Fruit fly (Drosophila melanogaster) whole organism, embryonic: ENCODE results near the gene CG14650.

Experiments used
- Ada2b ChIP-seq: fragments of 200-800 bp; sonication (Bioruptor generic); IDR thresholded peaks from 2 replicates; pipeline ENCODE4 v1.3.6; 2022; ENCODE audit warnings: missing biosample characterization, missing genetic modification characterization
- CG10147 ChIP-seq: fragments of 200-800 bp; sonication (Bioruptor generic); optimal IDR thresholded peaks from 2 replicates; lab custom pipeline; 2019; ENCODE audit warnings: missing biosample characterization, mild to moderate bottlenecking, missing genetic modification characterization, moderate library complexity
- CG1024 ChIP-seq: fragments of 200-800 bp; sonication (Bioruptor generic); IDR thresholded peaks from 2 replicates; pipeline ENCODE4 v1.3.6; 2022; ENCODE audit warnings: missing biosample characterization, missing genetic modification characterization
- CG10274 ChIP-seq: fragments of 200-800 bp; sonication (Bioruptor generic); optimal IDR thresholded peaks from 3 replicates; lab custom pipeline; 2017; ENCODE audit warnings: missing biosample characterization, mild to moderate bottlenecking, missing genetic modification characterization
- CG10321 ChIP-seq: fragments of 200-800 bp; sonication (Bioruptor generic); IDR thresholded peaks from 2 replicates; pipeline ENCODE4 v1.3.6; 2022; ENCODE audit warnings: missing biosample characterization, missing genetic modification characterization
- CG10565 ChIP-seq: fragments of 200-800 bp; sonication (Bioruptor generic); optimal IDR thresholded peaks from 3 replicates; lab custom pipeline; 2016; ENCODE audit warnings: missing biosample characterization, mild to moderate bottlenecking, missing genetic modification characterization
- CG10654 ChIP-seq: fragments of 200-800 bp; sonication (Bioruptor generic); optimal IDR thresholded peaks from 2 replicates; lab custom pipeline; 2016; ENCODE audit warnings: missing biosample characterization, missing genetic modification characterization
- CG11696 ChIP-seq: fragments of 200-800 bp; sonication (Bioruptor generic); IDR thresholded peaks from 2 replicates; pipeline ENCODE4 v1.3.6; 2022; ENCODE audit warnings: missing biosample characterization, missing genetic modification characterization
- CG12219 ChIP-seq: fragments of 200-800 bp; sonication (Bioruptor generic); optimal IDR thresholded peaks from 3 replicates; lab custom pipeline; 2018; ENCODE audit warnings: missing biosample characterization, mild to moderate bottlenecking, missing genetic modification characterization
- CG12236 ChIP-seq: fragments of 200-800 bp; sonication (Bioruptor generic); optimal IDR thresholded peaks from 2 replicates; lab custom pipeline; 2016; ENCODE audit warnings: missing biosample characterization, missing genetic modification characterization
- CG12299 ChIP-seq: fragments of 200-800 bp; sonication (Bioruptor generic); optimal IDR thresholded peaks from 2 replicates; lab custom pipeline; 2018; ENCODE audit warnings: missing biosample characterization, mild to moderate bottlenecking, missing genetic modification characterization
- CG1233 ChIP-seq: fragments of 200-800 bp; sonication (Bioruptor generic); optimal IDR thresholded peaks from 4 replicates; lab custom pipeline; 2018; ENCODE audit warnings: missing biosample characterization, mild to moderate bottlenecking, missing genetic modification characterization
- CG15479 ChIP-seq: fragments of 200-800 bp; sonication (Bioruptor generic); optimal IDR thresholded peaks from 3 replicates; lab custom pipeline; 2019; ENCODE audit warnings: missing biosample characterization, mild to moderate bottlenecking, missing genetic modification characterization, moderate library complexity
- CG2129 ChIP-seq: fragments of 200-800 bp; sonication (Bioruptor generic); IDR thresholded peaks from 2 replicates; pipeline ENCODE4 v1.3.6; 2022; ENCODE audit warnings: missing biosample characterization, missing genetic modification characterization; ENCODE audit not compliant: partially characterized antibody
- CG2202 ChIP-seq: fragments of 200-800 bp; sonication (Bioruptor generic); optimal IDR thresholded peaks from 2 replicates; lab custom pipeline; 2018; ENCODE audit warnings: missing biosample characterization, mild to moderate bottlenecking, missing genetic modification characterization
- CG2875 ChIP-seq: fragments of 200-800 bp; sonication (Bioruptor generic); optimal IDR thresholded peaks from 2 replicates; lab custom pipeline; 2017; ENCODE audit warnings: missing biosample characterization, mild to moderate bottlenecking, missing genetic modification characterization, missing genetic modification reagents
- CG32532 ChIP-seq: fragments of 200-800 bp; sonication (Bioruptor generic); IDR thresholded peaks from 2 replicates; pipeline ENCODE4 v1.3.6; 2022; ENCODE audit warnings: missing biosample characterization, missing genetic modification characterization
- CG3281 ChIP-seq: fragments of 200-800 bp; sonication (Bioruptor generic); optimal IDR thresholded peaks from 3 replicates; lab custom pipeline; 2017; ENCODE audit warnings: missing biosample characterization, mild to moderate bottlenecking, missing genetic modification characterization
- CG42726 ChIP-seq: fragments of 200-800 bp; sonication (Bioruptor generic); IDR thresholded peaks from 2 replicates; pipeline ENCODE4 v1.3.6; 2022; ENCODE audit warnings: missing biosample characterization, missing genetic modification characterization; ENCODE audit not compliant: partially characterized antibody
- CG6272 ChIP-seq: fragments of 200-800 bp; sonication (Bioruptor generic); IDR thresholded peaks from 2 replicates; pipeline ENCODE4 v1.3.6; 2022; ENCODE audit warnings: missing biosample characterization, missing genetic modification characterization
- CG6791 ChIP-seq: fragments of 200-800 bp; sonication (Bioruptor generic); IDR thresholded peaks from 3 replicates; pipeline ENCODE4 v1.3.6; 2022; ENCODE audit warnings: missing biosample characterization, missing genetic modification characterization; ENCODE audit not compliant: partially characterized antibody
- CG8478 ChIP-seq: fragments of >200 bp; optimal IDR thresholded peaks from 2 replicates; lab custom pipeline; 2018
- CG9609 ChIP-seq: fragments of 200-800 bp; sonication (Bioruptor generic); optimal IDR thresholded peaks from 3 replicates; lab custom pipeline; 2016; ENCODE audit warnings: missing biosample characterization, missing genetic modification characterization
- CTCF ChIP-seq: fragments of 200-800 bp; sonication (Bioruptor generic); optimal IDR thresholded peaks from 2 replicates; lab custom pipeline; 2017; ENCODE audit warnings: missing biosample characterization, mild to moderate bottlenecking, missing genetic modification characterization, moderate library complexity
- CoRest ChIP-seq: fragments of 200-800 bp; sonication (Bioruptor generic); optimal IDR thresholded peaks from 3 replicates; lab custom pipeline; 2018; ENCODE audit warnings: missing biosample characterization, mild to moderate bottlenecking, missing genetic modification characterization, moderate library complexity
- Doc3 ChIP-seq: fragments of 200-800 bp; sonication (Bioruptor generic); IDR thresholded peaks from 3 replicates; pipeline ENCODE4 v1.3.6; 2022; ENCODE audit warnings: missing biosample characterization, missing genetic modification characterization; ENCODE audit not compliant: partially characterized antibody
- Dref ChIP-seq: fragments of 200-800 bp; sonication (Bioruptor generic); IDR thresholded peaks from 2 replicates; pipeline ENCODE4 v1.3.6; 2022; ENCODE audit warnings: missing biosample characterization, missing genetic modification characterization
- Kr ChIP-seq: fragments of 200-800 bp; sonication (Bioruptor generic); optimal IDR thresholded peaks from 2 replicates; lab custom pipeline; 2017; ENCODE audit warnings: missing biosample characterization, mild to moderate bottlenecking, missing genetic modification characterization
- MTF-1 ChIP-seq: fragments of 200-800 bp; sonication (Bioruptor generic); optimal IDR thresholded peaks from 2 replicates; lab custom pipeline; 2018; ENCODE audit warnings: missing biosample characterization, mild to moderate bottlenecking, missing genetic modification characterization, borderline replicate concordance
- Mad ChIP-seq: fragments of 200-800 bp; sonication (Bioruptor generic); optimal IDR thresholded peaks from 2 replicates; lab custom pipeline; 2016; ENCODE audit warnings: missing biosample characterization, missing genetic modification characterization
- Stat92E ChIP-seq, 3 experiments: fragments of >200 bp in 2 of 3; fragments of 200-800 bp in 1 of 3; sonication (Bioruptor generic) in 1 of 3; optimal IDR thresholded peaks; 2 replicates each; lab custom pipeline; 2017 to 2019; ENCODE audit warnings: missing biosample characterization in 3 of 3, missing genetic modification characterization in 3 of 3, mild to moderate bottlenecking in 1 of 3, moderate library complexity in 1 of 3
- YL-1 ChIP-seq: fragments of 200-800 bp; sonication (Bioruptor generic); optimal IDR thresholded peaks from 3 replicates; lab custom pipeline; 2017; ENCODE audit warnings: missing biosample characterization, mild to moderate bottlenecking, missing genetic modification characterization
- bcd ChIP-seq: fragments of 200-800 bp; sonication (Bioruptor generic); optimal IDR thresholded peaks from 2 replicates; lab custom pipeline; 2017; ENCODE audit warnings: missing biosample characterization, mild to moderate bottlenecking, missing genetic modification characterization
- cato ChIP-seq: fragments of 200-800 bp; sonication (Bioruptor generic); optimal IDR thresholded peaks from 2 replicates; lab custom pipeline; 2016; ENCODE audit warnings: missing biosample characterization, missing genetic modification characterization, borderline replicate concordance
- chn ChIP-seq: fragments of 200-800 bp; sonication (Bioruptor generic); optimal IDR thresholded peaks from 2 replicates; lab custom pipeline; 2016; ENCODE audit warnings: missing biosample characterization, missing genetic modification characterization
- crol ChIP-seq: fragments of 200-800 bp; sonication (Bioruptor generic); IDR thresholded peaks from 2 replicates; pipeline ENCODE4 v1.3.6; 2022; ENCODE audit warnings: missing biosample characterization, missing genetic modification characterization
- dan ChIP-seq: fragments of 200-800 bp; sonication (Bioruptor generic); IDR thresholded peaks from 2 replicates; pipeline ENCODE4 v1.3.6; 2022; ENCODE audit warnings: missing biosample characterization, missing genetic modification characterization
- disco-r ChIP-seq: fragments of 200-800 bp; sonication (Bioruptor generic); optimal IDR thresholded peaks from 2 replicates; lab custom pipeline; 2016; ENCODE audit warnings: missing biosample characterization, missing genetic modification characterization
- dmrt11E ChIP-seq: fragments of 200-800 bp; sonication (Bioruptor generic); optimal IDR thresholded peaks from 3 replicates; lab custom pipeline; 2018; ENCODE audit warnings: missing biosample characterization, mild to moderate bottlenecking, missing genetic modification characterization, moderate library complexity
- fd3F ChIP-seq: fragments of 200-800 bp; sonication (Bioruptor generic); optimal IDR thresholded peaks from 2 replicates; lab custom pipeline; 2018; ENCODE audit warnings: missing biosample characterization, mild to moderate bottlenecking, missing genetic modification characterization, moderate library complexity
- gem ChIP-seq: fragments of 200-800 bp; sonication (Bioruptor generic); optimal IDR thresholded peaks from 2 replicates; lab custom pipeline; 2019; ENCODE audit warnings: missing biosample characterization, mild to moderate bottlenecking, missing genetic modification characterization, moderate library complexity
- grn ChIP-seq: fragments of 200-800 bp; sonication (Bioruptor generic); optimal IDR thresholded peaks from 3 replicates; lab custom pipeline; 2017; ENCODE audit warnings: missing biosample characterization, missing genetic modification characterization
- gsb-n ChIP-seq: fragments of 200-800 bp; sonication (Bioruptor generic); optimal IDR thresholded peaks from 3 replicates; lab custom pipeline; 2018; ENCODE audit warnings: missing biosample characterization, mild to moderate bottlenecking, missing genetic modification characterization
- hkb ChIP-seq, 2 experiments: fragments of 200-800 bp in 1 of 2; fragments of >200 bp in 1 of 2; sonication (Bioruptor generic) in 1 of 2; IDR thresholded peaks in 1 of 2; optimal IDR thresholded peaks in 1 of 2; 2 replicates each; pipeline versions ENCODE4 v1.3.6 to Lab custom; 2017 to 2022; ENCODE audit warnings: missing biosample characterization in 1 of 2, missing genetic modification characterization in 1 of 2
- hth ChIP-seq: fragments of >200 bp; optimal IDR thresholded peaks from 2 replicates; lab custom pipeline; 2017; ENCODE audit warnings: inconsistent platforms
- otp ChIP-seq: fragments of 200-800 bp; sonication (Bioruptor generic); IDR thresholded peaks from 3 replicates; pipeline ENCODE4, ENCODE4 v1.3.6; 2022; ENCODE audit warnings: missing biosample characterization, missing genetic modification characterization
- pan ChIP-seq, 4 experiments: fragments of >200 bp in 3 of 4; fragments of 200-800 bp in 1 of 4; sonication (Bioruptor generic) in 1 of 4; optimal IDR thresholded peaks in 3 of 4; IDR thresholded peaks in 1 of 4; 2 replicates each; pipeline versions ENCODE4 v1.3.6 to Lab custom; 2017 to 2022; ENCODE audit warnings: missing biosample characterization in 2 of 4, missing genetic modification characterization in 2 of 4, mixed read lengths in 1 of 4
- sens-2 ChIP-seq: fragments of 200-800 bp; sonication (Bioruptor generic); IDR thresholded peaks from 2 replicates; pipeline ENCODE4 v1.3.6; 2022; ENCODE audit warnings: missing biosample characterization, missing genetic modification characterization
- sna ChIP-seq: fragments of 200-800 bp; sonication (Bioruptor generic); IDR thresholded peaks from 2 replicates; pipeline ENCODE4 v1.3.6; 2022; ENCODE audit warnings: missing biosample characterization, missing genetic modification characterization; ENCODE audit not compliant: partially characterized antibody

The CG14650 gene

DNA sequence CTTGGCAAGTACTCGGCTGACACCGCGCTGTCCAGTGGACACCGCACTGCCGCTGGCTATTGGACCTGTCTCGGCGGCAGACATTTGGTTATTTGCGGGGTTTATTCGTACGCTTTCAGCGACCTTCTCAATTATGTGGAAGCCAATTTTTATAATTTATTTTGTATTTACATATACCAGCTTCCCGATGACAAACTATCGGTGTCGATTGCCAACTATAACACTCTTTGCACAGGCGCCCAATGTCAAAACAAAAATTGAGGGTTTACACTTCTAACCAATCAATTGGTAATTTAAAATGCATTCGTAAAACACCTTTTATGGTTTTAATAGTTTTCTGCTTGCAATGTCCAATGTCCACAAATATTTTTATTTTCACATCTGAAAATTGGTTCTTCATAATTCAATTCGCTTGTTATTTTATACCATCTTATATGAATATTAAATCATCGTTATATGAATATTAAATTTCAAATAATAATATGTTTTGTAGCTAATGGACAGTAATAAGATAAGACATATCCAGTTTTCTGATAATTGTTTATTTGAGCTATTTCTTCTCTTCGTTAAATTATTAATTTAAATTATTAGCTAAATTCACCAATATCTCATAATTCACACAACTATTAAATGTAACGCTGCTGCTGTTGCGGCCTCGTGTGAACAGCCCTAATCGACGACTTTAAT, 37.2 kb upstream of the CG14650 start (continued):
- TF ChIP-seq Mad (no peak), sna (GFP tag; lab: Robert Waterston, UW) (no peak), grn (GFP tag; lab: Kevin White, UChicago) (no peak), Kr (GFP tag; lab: Kevin White, UChicago) (no peak), CG32532 (GFP tag; lab: Robert Waterston, UW) (no peak), CG10565 (GFP tag; lab: Kevin White, UChicago) (no peak), CG8478 (lab: Kevin White, UChicago) (no peak), CG10274 (GFP tag; lab: Kevin White, UChicago) (no peak), fd3F (GFP tag; lab: Kevin White, UChicago) (no peak), otp (GFP tag; lab: Robert Waterston, UW) (no peak), gsb-n (tag; lab: Kevin White, UChicago) (no peak), CG12299 (tag; lab: Kevin White, UChicago) (no peak), CG10321 (no peak), CG3281 (GFP tag; lab: Kevin White, UChicago) (no peak), chn (GFP tag; lab: Kevin White, UChicago) (no peak), crol (GFP tag; lab: Robert Waterston, UW) (no peak), CG10654 (GFP tag; lab: Kevin White, UChicago) (no peak), CG10147 (GFP tag; lab: Kevin White, UChicago) (peak; percentile 20), CG11696 (GFP tag; lab: Robert Waterston, UW) (no peak), sens-2 (no peak), bcd (GFP tag; lab: Kevin White, UChicago) (peak; percentile 3), cato (GFP tag; lab: Kevin White, UChicago) (no peak), CG12219 (GFP tag; lab: Kevin White, UChicago) (no peak), CG2875 (GFP tag; lab: Kevin White, UChicago) (no peak), hth (no peak), CoRest (tag; lab: Kevin White, UChicago) (peak; percentile 62), CG1024 (GFP tag; lab: Robert Waterston, UW) (peak; percentile 96), CG12236 (GFP tag; lab: Kevin White, UChicago) (no peak), CTCF (no peak), dmrt11E (tag; lab: Kevin White, UChicago) (peak; percentile 40), CG2202 (tag; lab: Kevin White, UChicago) (no peak), Stat92E (GFP tag; optimal IDR thresholded peaks at IDR 0.05; lab: Kevin White, UChicago) (no peak), CG1233 (GFP tag; lab: Kevin White, UChicago) (no peak), CG6791 (peak; percentile 56; the same call in 2 of the 3 replicates), pan (optimal IDR thresholded peaks at IDR 0.05; lab: Kevin White, UChicago) (no peak), pan (GFP tag; optimal IDR thresholded peaks at IDR 0.05 in 1 of 2, IDR thresholded peaks at IDR 0.05 in 1 of 2) (no peak), CG9609 (GFP tag; lab: Kevin White, UChicago) (no peak), YL-1 (GFP tag; lab: Kevin White, UChicago) (no peak), CG6272 (GFP tag; lab: Robert Waterston, UW) (no peak; the same call in 1 of the 2 replicates), CG42726 (GFP tag; lab: Robert Waterston, UW) (0 out of 2 replicates have a peak, but pooled peaks have one; percentile 44), disco-r (GFP tag; lab: Kevin White, UChicago) (no peak), gem (tag; lab: Kevin White, UChicago) (peak; percentile 41), Ada2b (GFP tag; lab: Robert Waterston, UW) (no peak), Dref (GFP tag; lab: Robert Waterston, UW) (peak; percentile 78), Doc3 (GFP tag; lab: Robert Waterston, UW) (no peak), hkb (optimal IDR thresholded peaks at IDR 0.05; lab: Kevin White, UChicago) (no peak), hkb (GFP tag; IDR thresholded peaks at IDR 0.05; lab: Robert Waterston, UW) (no peak), CG2129 (GFP tag; lab: Robert Waterston, UW) (no peak), dan (GFP tag; lab: Robert Waterston, UW) (no peak), CG15479 (GFP tag; lab: Kevin White, UChicago) (no peak), MTF-1 (no peak)
